Worm (Caenorhabditis elegans) whole organism, L4 larva: ENCODE measurements around the gene col-133.
A peak's percentile ranks its signal among the peaks of the same experiment; 100 is the strongest.

ENCODE experiments used
- D1046.2 ChIP-seq: fragments of 200-800 bp; sonication (Bioruptor generic); IDR thresholded peaks from 2 replicates; pipeline ENCODE4 v1.3.6; 2022; ENCODE audit warnings: missing genetic modification characterization, missing compliant biosample characterization
- F10B5.3 ChIP-seq: sonication (generic microtip); optimal IDR thresholded peaks from 2 replicates; lab custom pipeline; 2016; ENCODE audit warnings: mild to moderate bottlenecking, missing genetic modification characterization, missing compliant biosample characterization
- F37D6.2 ChIP-seq: sonication (generic microtip); optimal IDR thresholded peaks from 2 replicates; lab custom pipeline; 2016; ENCODE audit warnings: mild to moderate bottlenecking, missing genetic modification characterization, missing compliant biosample characterization
- F49E8.2 ChIP-seq: sonication (generic microtip); optimal IDR thresholded peaks from 2 replicates; lab custom pipeline; 2016; ENCODE audit warnings: missing compliant biosample characterization, mild to moderate bottlenecking, missing genetic modification characterization, borderline replicate concordance
- T26A8.4 ChIP-seq: fragments of 200-800 bp; sonication (Bioruptor generic); IDR thresholded peaks from 2 replicates; pipeline ENCODE4 v1.3.6; 2022; ENCODE audit warnings: missing genetic modification characterization, missing compliant biosample characterization
- ZK546.5 ChIP-seq, 2 experiments: sonication (generic microtip); optimal IDR thresholded peaks; 2 replicates each; lab custom pipeline; 2017; ENCODE audit warnings: missing biosample characterization in 2 of 2, missing genetic modification characterization in 2 of 2
- aha-1 ChIP-seq: fragments of 150-350 bp; peaks from one replicate; lab custom pipeline; 2014; ENCODE audit warnings: missing biosample characterization, missing genetic modification characterization
- arid-1 ChIP-seq: fragments of 200-800 bp; sonication (Bioruptor generic); conservative IDR thresholded peaks from 2 replicates; pipeline ENCODE4 v1.3.6; 2022; ENCODE audit warnings: missing genetic modification reagents, missing genetic modification characterization, missing compliant biosample characterization
- ceh-32 ChIP-seq: sonication (generic microtip); optimal IDR thresholded peaks from 2 replicates; lab custom pipeline; 2016; ENCODE audit warnings: mild to moderate bottlenecking, missing genetic modification characterization, missing compliant biosample characterization; ENCODE audit not compliant: poor library complexity
- ceh-44 ChIP-seq: fragments of 200-800 bp; sonication (Bioruptor generic); IDR thresholded peaks from 2 replicates; pipeline ENCODE4 v1.3.6; 2022; ENCODE audit warnings: missing genetic modification reagents, missing genetic modification characterization, missing compliant biosample characterization
- ceh-62 ChIP-seq: sonication (generic microtip); optimal IDR thresholded peaks from 2 replicates; lab custom pipeline; 2017; ENCODE audit warnings: missing biosample characterization, missing genetic modification characterization
- ceh-82 ChIP-seq: sonication (generic microtip); optimal IDR thresholded peaks from 2 replicates; lab custom pipeline; 2017; ENCODE audit warnings: missing biosample characterization, missing genetic modification characterization
- ces-1 ChIP-seq: fragments of 150-350 bp; sonication (generic microtip); optimal IDR thresholded peaks from 4 replicates; lab custom pipeline; 2014; ENCODE audit warnings: missing biosample characterization, missing genetic modification reagents, missing genetic modification characterization
- ctbp-1 ChIP-seq: fragments of 200-800 bp; sonication (Bioruptor generic); IDR thresholded peaks from 2 replicates; pipeline ENCODE4 v1.3.6; 2022; ENCODE audit warnings: missing genetic modification reagents, missing genetic modification characterization, missing compliant biosample characterization
- daf-16 ChIP-seq, 3 experiments: sonication (generic microtip); optimal IDR thresholded peaks; 2 replicates each; lab custom pipeline; 2016 to 2017; ENCODE audit warnings: missing genetic modification characterization in 3 of 3, missing genetic modification reagents in 3 of 3, mild to moderate bottlenecking in 2 of 3, missing compliant biosample characterization in 2 of 3, missing biosample characterization in 1 of 3, moderate library complexity in 1 of 3
- dmd-9 ChIP-seq: fragments of 200-800 bp; sonication (Bioruptor generic); IDR thresholded peaks from 2 replicates; pipeline ENCODE4 v1.3.6; 2022; ENCODE audit warnings: missing genetic modification reagents, missing genetic modification characterization, missing compliant biosample characterization
- duxl-1 ChIP-seq: sonication (generic microtip); optimal IDR thresholded peaks from 2 replicates; lab custom pipeline; 2016; ENCODE audit warnings: mild to moderate bottlenecking, missing genetic modification characterization, moderate library complexity, missing compliant biosample characterization; ENCODE audit not compliant: poor library complexity
- egl-27 ChIP-seq: sonication (generic microtip); optimal IDR thresholded peaks from 3 replicates; lab custom pipeline; 2017; ENCODE audit warnings: missing biosample characterization, missing genetic modification reagents, missing genetic modification characterization
- hlh-30 ChIP-seq: sonication (generic microtip); optimal IDR thresholded peaks from 2 replicates; lab custom pipeline; 2017; ENCODE audit warnings: antibody characterized with exemption, mild to moderate bottlenecking, missing genetic modification characterization, missing compliant biosample characterization; ENCODE audit not compliant: insufficient read depth
- lim-7 ChIP-seq: fragments of 200-800 bp; sonication (Bioruptor generic); IDR thresholded peaks from 2 replicates; pipeline ENCODE4 v1.3.6; 2022; ENCODE audit warnings: missing genetic modification characterization, missing compliant biosample characterization
- lin-1 ChIP-seq: fragments of 200-800 bp; sonication (Bioruptor generic); IDR thresholded peaks from 2 replicates; pipeline ENCODE4 v1.3.6; 2022; ENCODE audit warnings: missing genetic modification reagents, missing genetic modification characterization, missing compliant biosample characterization
- lin-13 ChIP-seq: fragments of 150-350 bp; optimal IDR thresholded peaks from 2 replicates; lab custom pipeline; 2014; ENCODE audit warnings: missing biosample characterization, missing genetic modification reagents, missing genetic modification characterization
- lin-15B ChIP-seq: fragments of 150-350 bp; sonication (generic microtip); optimal IDR thresholded peaks from 3 replicates; lab custom pipeline; 2014; ENCODE audit warnings: missing biosample characterization, missing genetic modification characterization
- lin-29 ChIP-seq: fragments of 200-800 bp; sonication (Bioruptor generic); IDR thresholded peaks from 2 replicates; pipeline ENCODE4 v1.3.6; 2022; ENCODE audit warnings: missing genetic modification reagents, missing genetic modification characterization, missing compliant biosample characterization
- lin-39 ChIP-seq: fragments of 150-350 bp; optimal IDR thresholded peaks from 2 replicates; lab custom pipeline; 2014; ENCODE audit warnings: missing biosample characterization, missing genetic modification reagents, missing genetic modification characterization
- lir-3 ChIP-seq: sonication (generic microtip); optimal IDR thresholded peaks from 2 replicates; lab custom pipeline; 2016; ENCODE audit warnings: mild to moderate bottlenecking, missing genetic modification characterization, missing compliant biosample characterization
- lsy-2 ChIP-seq, 2 experiments: fragments of 150-350 bp in 1 of 2; sonication (generic microtip) in 1 of 2; optimal IDR thresholded peaks; 2 replicates each; lab custom pipeline; 2014 to 2017; ENCODE audit warnings: missing biosample characterization in 2 of 2, missing genetic modification characterization in 2 of 2
- madf-5 ChIP-seq, 2 experiments: fragments of 200-800 bp; sonication (Bioruptor generic); IDR thresholded peaks; 2 replicates each; pipeline ENCODE4 v1.3.6; 2022; ENCODE audit warnings: missing compliant biosample characterization in 2 of 2, missing genetic modification characterization in 2 of 2
- madf-9 ChIP-seq: fragments of 200-800 bp; sonication (Bioruptor generic); conservative IDR thresholded peaks from 2 replicates; pipeline ENCODE4 v1.3.6; 2022; ENCODE audit warnings: missing genetic modification reagents, missing genetic modification characterization, missing compliant biosample characterization
- mdl-1 ChIP-seq, 2 experiments: fragments of 150-350 bp in 1 of 2; sonication (generic microtip) in 1 of 2; optimal IDR thresholded peaks; 2 replicates each; lab custom pipeline; 2014 to 2017; ENCODE audit warnings: missing biosample characterization in 2 of 2, missing genetic modification characterization in 2 of 2
- mep-1 ChIP-seq: fragments of 150-350 bp; sonication (generic microtip); optimal IDR thresholded peaks from 3 replicates; lab custom pipeline; 2014; ENCODE audit warnings: missing biosample characterization, missing genetic modification characterization
- mxl-2 ChIP-seq: fragments of 200-800 bp; sonication (Bioruptor generic); conservative IDR thresholded peaks from 2 replicates; pipeline ENCODE4 v1.3.6; 2022; ENCODE audit warnings: missing genetic modification reagents, missing genetic modification characterization, missing compliant biosample characterization
- mxl-3 ChIP-seq: fragments of 200-800 bp; sonication (Bioruptor generic); optimal IDR thresholded peaks from 2 replicates; lab custom pipeline; 2018; ENCODE audit warnings: mild to moderate bottlenecking, missing genetic modification characterization, missing compliant biosample characterization
- nhr-11 ChIP-seq: fragments of 150-350 bp; optimal IDR thresholded peaks from 2 replicates; lab custom pipeline; 2014; ENCODE audit warnings: missing biosample characterization, missing genetic modification characterization
- nhr-25 ChIP-seq: sonication (generic microtip); optimal IDR thresholded peaks from 2 replicates; lab custom pipeline; 2017; ENCODE audit warnings: missing genetic modification characterization, mild to moderate bottlenecking, missing compliant biosample characterization, antibody characterized with exemption, moderate library complexity, borderline replicate concordance; ENCODE audit not compliant: insufficient read depth
- nhr-41 ChIP-seq: fragments of 200-800 bp; sonication (Bioruptor generic); IDR thresholded peaks from 2 replicates; pipeline ENCODE4 v1.3.6; 2022; ENCODE audit warnings: missing genetic modification reagents, missing genetic modification characterization, missing compliant biosample characterization
- nhr-48 ChIP-seq: sonication (generic microtip); optimal IDR thresholded peaks from 2 replicates; lab custom pipeline; 2016; ENCODE audit warnings: mild to moderate bottlenecking, missing genetic modification characterization, missing compliant biosample characterization
- nhr-76 ChIP-seq: fragments of 150-350 bp; optimal IDR thresholded peaks from 2 replicates; lab custom pipeline; 2014; ENCODE audit warnings: missing biosample characterization, missing genetic modification characterization
- pha-4 ChIP-seq, 2 experiments: fragments of 150-350 bp in 1 of 2; fragments of 200-800 bp in 1 of 2; sonication (Bioruptor generic) in 1 of 2; IDR thresholded peaks in 1 of 2; optimal IDR thresholded peaks in 1 of 2; 2 replicates each; pipeline versions ENCODE4 v1.3.6 to Lab custom; 2014 to 2022; ENCODE audit warnings: missing genetic modification characterization in 2 of 2, missing genetic modification reagents in 2 of 2, missing biosample characterization in 1 of 2, missing compliant biosample characterization in 1 of 2
- saeg-2 ChIP-seq: fragments of 200-800 bp; sonication (Bioruptor generic); IDR thresholded peaks from 2 replicates; pipeline ENCODE4 v1.3.6; 2022; ENCODE audit warnings: missing genetic modification reagents, missing genetic modification characterization, missing compliant biosample characterization
- sdz-12 ChIP-seq: fragments of 200-800 bp; sonication (Bioruptor generic); optimal IDR thresholded peaks from 2 replicates; lab custom pipeline; 2018; ENCODE audit warnings: mild to moderate bottlenecking, missing genetic modification characterization, missing compliant biosample characterization
- skn-1 ChIP-seq: fragments of 150-350 bp; optimal IDR thresholded peaks from 2 replicates; lab custom pipeline; 2014; ENCODE audit warnings: missing biosample characterization, missing genetic modification characterization
- unc-39 ChIP-seq: sonication (generic microtip); optimal IDR thresholded peaks from 2 replicates; lab custom pipeline; 2017; ENCODE audit warnings: missing biosample characterization, missing genetic modification characterization
- unc-62 ChIP-seq, 3 experiments: fragments of 150-350 bp in 1 of 3; sonication (generic microtip); optimal IDR thresholded peaks in 2 of 3; peaks in 1 of 3; 1 replicate in 1 of 3; 2 replicates in 2 of 3; lab custom pipeline; 2014 to 2017; ENCODE audit warnings: missing biosample characterization in 3 of 3, missing genetic modification characterization in 3 of 3, missing genetic modification reagents in 3 of 3, missing genotype in 1 of 3
- vab-7 ChIP-seq: fragments of 200-800 bp; sonication (Bioruptor generic); IDR thresholded peaks from 2 replicates; pipeline ENCODE4 v1.3.6; 2022; ENCODE audit warnings: missing genetic modification reagents, missing genetic modification characterization, missing compliant biosample characterization
- zag-1 ChIP-seq: fragments of 150-350 bp; optimal IDR thresholded peaks from 2 replicates; lab custom pipeline; 2014; ENCODE audit warnings: missing biosample characterization, missing genetic modification characterization
- zfp-2 ChIP-seq: sonication (generic microtip); optimal IDR thresholded peaks from 2 replicates; lab custom pipeline; 2016; ENCODE audit warnings: mild to moderate bottlenecking, missing genetic modification characterization, missing compliant biosample characterization
- zfp-3 ChIP-seq: fragments of 200-800 bp; sonication (Bioruptor generic); conservative IDR thresholded peaks from 2 replicates; pipeline ENCODE4 v1.3.6; 2022; ENCODE audit warnings: missing genetic modification reagents, missing genetic modification characterization, missing compliant biosample characterization
- zip-2 ChIP-seq: fragments of 150-350 bp; optimal IDR thresholded peaks from 2 replicates; lab custom pipeline; 2014; ENCODE audit warnings: missing biosample characterization, missing genetic modification characterization

The col-133 gene

DNA sequence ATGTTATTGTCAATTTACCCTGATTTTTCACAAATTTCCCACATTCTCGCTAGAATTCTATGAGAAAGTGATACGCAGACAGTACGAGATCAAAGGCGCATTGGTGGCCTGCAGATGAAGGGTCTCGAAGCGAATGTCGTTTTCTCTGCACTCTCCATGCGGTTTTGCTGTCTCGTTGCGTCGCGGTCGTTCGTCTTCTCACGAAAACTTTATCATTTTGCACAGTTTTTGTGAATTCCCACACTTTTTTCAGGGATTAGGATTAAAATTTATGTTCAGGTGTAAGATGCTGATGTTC is 28.2 kb downstream of the col-133 start (continued):
- no peak for TF ChIP-seq lin-39 (tag; lab: Kevin White, UChicago)
- no peak for TF ChIP-seq ceh-62 (tag; lab: Kevin White, UChicago)
- no peak for TF ChIP-seq nhr-76 (tag; lab: Kevin White, UChicago)
- TF ChIP-seq duxl-1 (tag; lab: Kevin White, UChicago), result no peak
- peak in 1 of 2 experiments; percentile 23 for TF ChIP-seq daf-16 (GFP tag; optimal IDR thresholded peaks at IDR 0.05; lab: Kevin White, UChicago)
- peak; percentile 61 for TF ChIP-seq daf-16 (tag; optimal IDR thresholded peaks at IDR 0.05; lab: Kevin White, UChicago)
- no peak for TF ChIP-seq dmd-9 (GFP tag; lab: Robert Waterston, UW)
- no peak for TF ChIP-seq sdz-12
- TF ChIP-seq F49E8.2 (tag; lab: Kevin White, UChicago), result peak; percentile 72
- TF ChIP-seq saeg-2 (GFP tag; lab: Robert Waterston, UW), result no peak
- TF ChIP-seq nhr-41 (GFP tag; lab: Robert Waterston, UW), result no peak
- TF ChIP-seq lin-1 (GFP tag; lab: Robert Waterston, UW), result no peak
- no peak for TF ChIP-seq ceh-32
- TF ChIP-seq mxl-3, result peak; percentile 30
- TF ChIP-seq skn-1, result peak; percentile 16
- TF ChIP-seq lin-15B (tag; lab: Kevin White, UChicago), result peak; percentile 69
- no peak for TF ChIP-seq ceh-82 (tag; lab: Kevin White, UChicago)
- TF ChIP-seq vab-7, result 0 out of 2 replicates have a peak, but pooled peaks have one; percentile 3
- TF ChIP-seq unc-62 (GFP tag; optimal IDR thresholded peaks at IDR 0.05 in 1 of 2; lab: Kevin White, UChicago), result peak in 1 of 2 experiments; percentile 99
- no peak for TF ChIP-seq unc-62 (tag; optimal IDR thresholded peaks at IDR 0.05; lab: Kevin White, UChicago)
- TF ChIP-seq F37D6.2 (tag; lab: Kevin White, UChicago), result peak; percentile 49
- peak; percentile 43; the same call in 1 of the 2 replicates for TF ChIP-seq ceh-44 (GFP tag; lab: Robert Waterston, UW)
- peak; percentile 66 for TF ChIP-seq hlh-30 (tag; lab: Kevin White, UChicago)
- TF ChIP-seq arid-1 (GFP tag; lab: Robert Waterston, UW), result 0 out of 2 replicates have a peak, but pooled peaks have one; percentile 26
- TF ChIP-seq lim-7 (GFP tag; lab: Robert Waterston, UW), result no peak
- TF ChIP-seq zfp-2 (tag; lab: Kevin White, UChicago), result no peak
- TF ChIP-seq F10B5.3 (tag; lab: Kevin White, UChicago), result no peak
- TF ChIP-seq zfp-3 (GFP tag; lab: Robert Waterston, UW), result no peak
- TF ChIP-seq nhr-48 (tag; lab: Kevin White, UChicago), result no peak
- no peak for TF ChIP-seq unc-39 (tag; lab: Kevin White, UChicago)
- TF ChIP-seq aha-1, result peak; percentile 98
- TF ChIP-seq nhr-11 (tag; lab: Kevin White, UChicago), result peak; percentile 66
- TF ChIP-seq zip-2, result no peak
- no peak for TF ChIP-seq D1046.2 (GFP tag; lab: Robert Waterston, UW)
- TF ChIP-seq mxl-2 (GFP tag; lab: Robert Waterston, UW), result no peak
- TF ChIP-seq lin-13 (GFP tag; lab: Kevin White, UChicago), result peak; percentile 76
- TF ChIP-seq egl-27 (tag; lab: Kevin White, UChicago), result no peak
- TF ChIP-seq ZK546.5 (tag; optimal IDR thresholded peaks at IDR 0.05; lab: Kevin White, UChicago), result peak in 1 of 2 experiments; percentile 57
- TF ChIP-seq lin-29 (GFP tag; lab: Robert Waterston, UW), result no peak
- TF ChIP-seq ctbp-1, result 0 out of 2 replicates have a peak, but pooled peaks have one; percentile 29
- no peak for TF ChIP-seq lir-3 (tag; lab: Kevin White, UChicago)
- peak; percentile 70 for TF ChIP-seq nhr-25 (tag; lab: Kevin White, UChicago)
- TF ChIP-seq zag-1, result peak; percentile 22
- TF ChIP-seq mep-1 (tag; lab: Kevin White, UChicago), result peak; percentile 89
- TF ChIP-seq mdl-1 (tag; optimal IDR thresholded peaks at IDR 0.05; lab: Kevin White, UChicago), result peak in 1 of 2 experiments; percentile 41
- no peak for TF ChIP-seq ces-1
- 0 out of 2 replicates have a peak, but pooled peaks have one; percentile 27 for TF ChIP-seq T26A8.4 (GFP tag; lab: Robert Waterston, UW)
- TF ChIP-seq madf-5 (GFP tag; IDR thresholded peaks at IDR 0.05; lab: Robert Waterston, UW), result no peak
- TF ChIP-seq pha-4 (GFP tag; IDR thresholded peaks at IDR 0.05; lab: Robert Waterston, UW), result peak; percentile 49; the same call in 1 of the 2 replicates
- no peak for TF ChIP-seq pha-4 (tag; optimal IDR thresholded peaks at IDR 0.05; lab: Kevin White, UChicago)
- TF ChIP-seq madf-9 (GFP tag; lab: Robert Waterston, UW), result peak; percentile 53; the same call in 1 of the 2 replicates
- peak; percentile 19 to 90 for TF ChIP-seq lsy-2 (tag; optimal IDR thresholded peaks at IDR 0.05; lab: Kevin White, UChicago)
